Fruit fly (Drosophila melanogaster) whole organism, embryonic: ENCODE results near the gene CG5068.

Experiments
- Awh ChIP-seq: fragments of 200-800 bp; sonication (Bioruptor generic); IDR thresholded peaks from 2 replicates; pipeline ENCODE4, ENCODE4 v1.3.6; 2022; ENCODE audit warnings: missing biosample characterization, missing genetic modification characterization
- CG10543 ChIP-seq: fragments of 200-800 bp; sonication (Bioruptor generic); optimal IDR thresholded peaks from 3 replicates; lab custom pipeline; 2017; ENCODE audit warnings: missing biosample characterization, mild to moderate bottlenecking, missing genetic modification characterization, moderate library complexity
- CG10979 ChIP-seq: fragments of 200-800 bp; sonication (Bioruptor generic); optimal IDR thresholded peaks from 2 replicates; lab custom pipeline; 2018; ENCODE audit warnings: missing biosample characterization, mild to moderate bottlenecking, missing genetic modification characterization, moderate library complexity
- CG13424 ChIP-seq: fragments of 200-800 bp; sonication (Bioruptor generic); optimal IDR thresholded peaks from 2 replicates; lab custom pipeline; 2019; ENCODE audit warnings: missing biosample characterization, mild to moderate bottlenecking, missing genetic modification characterization, moderate library complexity
- CG14050 ChIP-seq: fragments of 200-800 bp; sonication (Bioruptor generic); IDR thresholded peaks from 3 replicates; pipeline ENCODE4 v1.3.6; 2022; ENCODE audit warnings: missing biosample characterization, missing genetic modification characterization
- CG17359 ChIP-seq: fragments of 200-800 bp; sonication (Bioruptor generic); optimal IDR thresholded peaks from 3 replicates; lab custom pipeline; 2018; ENCODE audit warnings: missing biosample characterization, mild to moderate bottlenecking, missing genetic modification characterization, moderate library complexity
- CG17385 ChIP-seq: fragments of 200-800 bp; sonication (Bioruptor generic); optimal IDR thresholded peaks from 3 replicates; lab custom pipeline; 2018; ENCODE audit warnings: missing biosample characterization, mild to moderate bottlenecking, missing genetic modification characterization
- CG2712 ChIP-seq: fragments of 200-800 bp; optimal IDR thresholded peaks from 3 replicates; lab custom pipeline; 2019; ENCODE audit warnings: missing biosample characterization, mild to moderate bottlenecking, missing genetic modification characterization, moderate library complexity
- CG2875 ChIP-seq: fragments of 200-800 bp; sonication (Bioruptor generic); optimal IDR thresholded peaks from 2 replicates; lab custom pipeline; 2017; ENCODE audit warnings: missing biosample characterization, mild to moderate bottlenecking, missing genetic modification characterization, missing genetic modification reagents
- CG30403 ChIP-seq: fragments of 200-800 bp; sonication (Bioruptor generic); optimal IDR thresholded peaks from 3 replicates; lab custom pipeline; 2016; ENCODE audit warnings: missing biosample characterization, missing genetic modification characterization
- CG31224 ChIP-seq: fragments of 200-800 bp; sonication (Bioruptor generic); IDR thresholded peaks from 2 replicates; pipeline ENCODE4 v1.3.6; 2022; ENCODE audit warnings: missing biosample characterization, missing genetic modification characterization
- CG31441 ChIP-seq: fragments of 200-800 bp; sonication (Bioruptor generic); IDR thresholded peaks from 2 replicates; pipeline ENCODE4 v1.3.6; 2022; ENCODE audit warnings: missing biosample characterization, missing genetic modification characterization
- CG5953 ChIP-seq: fragments of 200-800 bp; sonication (Bioruptor generic); IDR thresholded peaks from 2 replicates; pipeline ENCODE4 v1.3.6; 2022; ENCODE audit warnings: missing biosample characterization, missing genetic modification characterization
- CG7745 ChIP-seq: fragments of 200-800 bp; sonication (Bioruptor generic); optimal IDR thresholded peaks from 2 replicates; lab custom pipeline; 2018; ENCODE audit warnings: missing biosample characterization, mild to moderate bottlenecking, missing genetic modification characterization, moderate library complexity
- CG7963 ChIP-seq: fragments of 200-800 bp; sonication (Bioruptor generic); IDR thresholded peaks from 3 replicates; pipeline ENCODE4 v1.3.6; 2022; ENCODE audit warnings: missing biosample characterization, missing genetic modification characterization; ENCODE audit not compliant: partially characterized antibody
- CG8924 ChIP-seq: fragments of 200-800 bp; optimal IDR thresholded peaks from 3 replicates; lab custom pipeline; 2019; ENCODE audit warnings: missing biosample characterization, mild to moderate bottlenecking, missing genetic modification characterization, moderate library complexity
- CHES-1-like ChIP-seq: fragments of 200-800 bp; sonication (Bioruptor generic); optimal IDR thresholded peaks from 2 replicates; lab custom pipeline; 2016; ENCODE audit warnings: missing biosample characterization, missing genetic modification characterization
- E2f1 ChIP-seq: fragments of 200-800 bp; sonication (Bioruptor generic); IDR thresholded peaks from 2 replicates; pipeline ENCODE4 v1.3.6; 2022; ENCODE audit warnings: missing biosample characterization, missing genetic modification characterization
- GATAe ChIP-seq: fragments of 200-800 bp; sonication (Bioruptor generic); conservative IDR thresholded peaks from 2 replicates; pipeline ENCODE4 v1.3.6; 2022; ENCODE audit warnings: missing biosample characterization, missing genetic modification characterization
- Hey ChIP-seq: fragments of 200-800 bp; sonication (Bioruptor generic); optimal IDR thresholded peaks from 3 replicates; lab custom pipeline; 2018; ENCODE audit warnings: missing biosample characterization, mild to moderate bottlenecking, missing genetic modification characterization
- Kr ChIP-seq: fragments of 200-800 bp; sonication (Bioruptor generic); optimal IDR thresholded peaks from 2 replicates; lab custom pipeline; 2017; ENCODE audit warnings: missing biosample characterization, mild to moderate bottlenecking, missing genetic modification characterization
- NK7.1 ChIP-seq: fragments of 200-800 bp; sonication (Bioruptor generic); optimal IDR thresholded peaks from 3 replicates; lab custom pipeline; 2016; ENCODE audit warnings: missing biosample characterization, missing genetic modification characterization
- Nf-YB ChIP-seq: fragments of 200-800 bp; sonication (Bioruptor generic); optimal IDR thresholded peaks from 3 replicates; lab custom pipeline; 2019; ENCODE audit warnings: missing biosample characterization, mild to moderate bottlenecking, missing genetic modification characterization, moderate library complexity
- bsh ChIP-seq, 2 experiments: fragments of 200-800 bp; sonication (Bioruptor generic); optimal IDR thresholded peaks; 2 replicates each; lab custom pipeline; 2017 to 2018; ENCODE audit warnings: mild to moderate bottlenecking in 2 of 2, missing biosample characterization in 2 of 2, missing genetic modification characterization in 2 of 2, moderate library complexity in 1 of 2
- chinmo ChIP-seq: fragments of 200-800 bp; sonication (Bioruptor generic); IDR thresholded peaks from 4 replicates; pipeline ENCODE4 v1.3.6; 2022; ENCODE audit warnings: missing biosample characterization, missing genetic modification characterization; ENCODE audit not compliant: partially characterized antibody
- crol ChIP-seq: fragments of 200-800 bp; sonication (Bioruptor generic); IDR thresholded peaks from 2 replicates; pipeline ENCODE4 v1.3.6; 2022; ENCODE audit warnings: missing biosample characterization, missing genetic modification characterization
- dpn ChIP-seq, 2 experiments: fragments of 200-800 bp; sonication (Bioruptor generic); optimal IDR thresholded peaks; 3 replicates each; lab custom pipeline; 2016; ENCODE audit warnings: missing biosample characterization in 2 of 2, missing genetic modification characterization in 2 of 2
- esg ChIP-seq: fragments of 200-800 bp; sonication (Bioruptor generic); conservative IDR thresholded peaks from 2 replicates; pipeline ENCODE4 v1.3.6; 2022; ENCODE audit warnings: missing biosample characterization, missing genetic modification characterization
- exex ChIP-seq: fragments of 200-800 bp; sonication (Bioruptor generic); optimal IDR thresholded peaks from 4 replicates; lab custom pipeline; 2018; ENCODE audit warnings: missing biosample characterization, mild to moderate bottlenecking, missing genetic modification characterization, moderate library complexity
- fd64A ChIP-seq: fragments of 200-800 bp; sonication (Bioruptor generic); optimal IDR thresholded peaks from 3 replicates; lab custom pipeline; 2018; ENCODE audit warnings: missing biosample characterization, mild to moderate bottlenecking, missing genetic modification characterization
- jigr1 ChIP-seq: fragments of 200-800 bp; sonication (Bioruptor generic); IDR thresholded peaks from 3 replicates; pipeline ENCODE4 v1.3.6; 2022; ENCODE audit warnings: missing biosample characterization, missing genetic modification characterization
- lab ChIP-seq: fragments of 200-800 bp; sonication (Bioruptor generic); optimal IDR thresholded peaks from 3 replicates; lab custom pipeline; 2017; ENCODE audit warnings: missing biosample characterization, missing genetic modification characterization, mild to moderate bottlenecking, moderate library complexity, missing genetic modification reagents
- mirr ChIP-seq: fragments of 200-800 bp; sonication (Bioruptor generic); optimal IDR thresholded peaks from 3 replicates; lab custom pipeline; 2018; ENCODE audit warnings: missing biosample characterization, mild to moderate bottlenecking, missing genetic modification characterization
- phol ChIP-seq: fragments of 200-800 bp; sonication (Bioruptor generic); optimal IDR thresholded peaks from 3 replicates; lab custom pipeline; 2018; ENCODE audit warnings: missing biosample characterization, mild to moderate bottlenecking, missing genetic modification characterization, moderate library complexity
- prd ChIP-seq, 3 experiments: fragments of >200 bp in 2 of 3; fragments of 200-800 bp in 1 of 3; sonication (Bioruptor generic) in 1 of 3; optimal IDR thresholded peaks in 2 of 3; IDR thresholded peaks in 1 of 3; 2 replicates in 2 of 3; 3 replicates in 1 of 3; pipeline versions ENCODE4 v1.3.6 to Lab custom; 2017 to 2022; ENCODE audit warnings: missing biosample characterization in 1 of 3, missing genetic modification characterization in 1 of 3
- row ChIP-seq: fragments of 200-800 bp; sonication (Bioruptor generic); IDR thresholded peaks from 3 replicates; pipeline ENCODE4 v1.3.6; 2022; ENCODE audit warnings: missing biosample characterization, missing genetic modification characterization
- run ChIP-seq: fragments of 200-800 bp; sonication (Bioruptor generic); optimal IDR thresholded peaks from 3 replicates; lab custom pipeline; 2018; ENCODE audit warnings: missing biosample characterization, mild to moderate bottlenecking, missing genetic modification characterization
- slbo ChIP-seq: fragments of 200-800 bp; sonication (Bioruptor generic); IDR thresholded peaks from 2 replicates; pipeline ENCODE4 v1.3.6; 2022; ENCODE audit warnings: missing biosample characterization, missing genetic modification characterization
- slou ChIP-seq: fragments of 200-800 bp; sonication (Bioruptor generic); optimal IDR thresholded peaks from 3 replicates; lab custom pipeline; 2016; ENCODE audit warnings: missing biosample characterization, missing genetic modification characterization
- sr ChIP-seq: fragments of 200-800 bp; sonication (Bioruptor generic); IDR thresholded peaks from 3 replicates; pipeline ENCODE4 v1.3.6; 2022; ENCODE audit warnings: missing biosample characterization, missing genetic modification characterization
- sug ChIP-seq: fragments of 200-800 bp; optimal IDR thresholded peaks from 2 replicates; lab custom pipeline; 2019; ENCODE audit warnings: missing biosample characterization, mild to moderate bottlenecking, missing genetic modification characterization, moderate library complexity
- tap ChIP-seq: fragments of 200-800 bp; optimal IDR thresholded peaks from 3 replicates; lab custom pipeline; 2019; ENCODE audit warnings: missing biosample characterization, mild to moderate bottlenecking, missing genetic modification characterization, moderate library complexity
- tgo ChIP-seq: fragments of 200-800 bp; sonication (Bioruptor generic); IDR thresholded peaks from 3 replicates; pipeline ENCODE4 v1.3.6; 2022; ENCODE audit warnings: missing biosample characterization, missing genetic modification characterization
- vnd ChIP-seq: fragments of 200-800 bp; sonication (Bioruptor generic); IDR thresholded peaks from 3 replicates; pipeline ENCODE4 v1.3.6; 2022; ENCODE audit warnings: missing biosample characterization, missing genetic modification characterization; ENCODE audit not compliant: partially characterized antibody
- wor ChIP-seq: fragments of 200-800 bp; sonication (Bioruptor generic); IDR thresholded peaks from 2 replicates; pipeline ENCODE4 v1.3.6; 2022; ENCODE audit warnings: missing biosample characterization, missing genetic modification characterization
- zfh1 ChIP-seq: fragments of 200-800 bp; sonication (Bioruptor generic); IDR thresholded peaks from 3 replicates; pipeline ENCODE4 v1.3.6; 2022; ENCODE audit warnings: missing biosample characterization, missing genetic modification characterization

CG5068 gene

DNA sequence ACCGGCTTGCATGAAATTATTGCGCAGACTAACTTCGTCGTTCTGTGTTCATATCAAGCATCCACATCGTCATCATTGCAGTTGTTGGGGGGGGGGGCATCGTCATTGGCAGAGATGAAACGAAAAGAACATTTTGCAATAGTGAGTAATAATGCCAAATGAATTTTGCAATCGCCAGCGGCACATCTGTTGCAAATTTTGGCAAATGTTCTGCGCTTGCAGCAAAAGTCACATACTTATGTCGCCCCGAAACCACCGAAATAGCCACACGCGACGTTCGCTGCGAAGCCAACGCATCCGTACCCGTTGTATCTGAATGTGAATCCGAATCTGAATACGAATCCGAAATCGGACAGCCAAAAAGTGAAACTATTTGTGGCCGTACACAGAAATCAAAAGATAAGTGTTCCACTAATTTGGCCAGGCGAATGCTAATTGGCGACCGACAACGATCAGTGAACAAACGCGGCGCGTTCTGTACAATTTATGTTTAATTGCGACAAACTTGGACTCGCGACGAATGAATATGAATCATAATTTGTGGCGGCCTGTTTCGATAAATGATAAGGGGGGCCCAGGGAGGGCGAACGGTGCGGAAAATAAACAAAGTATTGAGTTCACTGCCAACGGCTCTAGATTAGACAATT is 38.5 kb upstream of the CG5068 start:
- no peak for TF ChIP-seq Kr
- TF ChIP-seq fd64A (GFP tag; lab: Kevin White, UChicago): no peak
- peak; percentile 48 for TF ChIP-seq sug
- TF ChIP-seq CG14050: no peak
- TF ChIP-seq esg (GFP tag; lab: Robert Waterston, UW): no peak
- peak; percentile 58 for TF ChIP-seq exex (tag; lab: Kevin White, UChicago)
- peak; percentile 80 for TF ChIP-seq mirr
- peak; percentile 34 for TF ChIP-seq lab
- peak; percentile 24; the same call in 1 of the 2 replicates for TF ChIP-seq GATAe (GFP tag; lab: Robert Waterston, UW)
- peak; percentile 75 for TF ChIP-seq Hey (tag; lab: Kevin White, UChicago)

dm6 chr3L:8949823-8950222 is 36.7 kb upstream of the CG5068 start:
- 0 out of 3 replicates have a peak, but pooled peaks have one; percentile 26 for TF ChIP-seq vnd (GFP tag; lab: Robert Waterston, UW)
- peak; percentile 86 for TF ChIP-seq crol (GFP tag; lab: Robert Waterston, UW)
- peak; percentile 16; the same call in 1 of the 3 replicates for TF ChIP-seq CG7963 (GFP tag; lab: Robert Waterston, UW)
- TF ChIP-seq Hey (tag; lab: Kevin White, UChicago): peak; percentile 24
- peak; percentile 54 for TF ChIP-seq lab
- TF ChIP-seq CG5953 (GFP tag; lab: Robert Waterston, UW): no peak
- TF ChIP-seq CG7745 (tag; lab: Kevin White, UChicago): no peak
- TF ChIP-seq NK7.1 (GFP tag; lab: Kevin White, UChicago): no peak
- TF ChIP-seq Awh (GFP tag; lab: Robert Waterston, UW): 0 out of 2 replicates have a peak, but pooled peaks have one; percentile 13
- peak; percentile 5 for TF ChIP-seq CG10543 (GFP tag; lab: Kevin White, UChicago)
- TF ChIP-seq sr (GFP tag; lab: Robert Waterston, UW): peak; percentile 79
- 0 out of 4 replicates have a peak, but pooled peaks have one; percentile 29 for TF ChIP-seq chinmo (GFP tag; lab: Robert Waterston, UW)

- TF ChIP-seq CG8924 (peak; percentile 73), CG17385 (GFP tag; lab: Kevin White, UChicago) (peak; percentile 43), bsh (GFP tag; optimal IDR thresholded peaks at IDR 0.05; lab: Kevin White, UChicago) (peak in 1 of 2 experiments; percentile 62), row (peak; percentile 51; the same call in 2 of the 3 replicates), CHES-1-like (no peak), prd (optimal IDR thresholded peaks at IDR 0.05; lab: Kevin White, UChicago) (no peak), prd (GFP tag; IDR thresholded peaks at IDR 0.05; lab: Robert Waterston, UW) (peak; percentile 37; the same call in 1 of the 3 replicates), CG13424 (peak; percentile 71), CG2712 (peak; percentile 76), jigr1 (no peak), dpn (GFP tag; optimal IDR thresholded peaks at IDR 0.05; lab: Kevin White, UChicago) (peak in 1 of 2 experiments; percentile 43), CG31224 (GFP tag; lab: Robert Waterston, UW) (no peak), tap (peak; percentile 52), slou (no peak), wor (0 out of 2 replicates have a peak, but pooled peaks have one; percentile 23), CG10979 (tag; lab: Kevin White, UChicago) (peak; percentile 71), tgo (GFP tag; lab: Robert Waterston, UW) (peak; percentile 38; the same call in 1 of the 3 replicates), Nf-YB (peak; percentile 26), CG17359 (peak; percentile 59), CG31441 (GFP tag; lab: Robert Waterston, UW) (peak; percentile 84), CG30403 (peak; percentile 26), run (tag; lab: Kevin White, UChicago) (peak; percentile 5), zfh1 (GFP tag; lab: Robert Waterston, UW) (no peak), CG2875 (GFP tag; lab: Kevin White, UChicago) (peak; percentile 6), E2f1 (GFP tag; lab: Robert Waterston, UW) (peak; percentile 58; the same call in 1 of the 2 replicates), slbo (GFP tag; lab: Robert Waterston, UW) (peak; percentile 43), phol (peak; percentile 73)
Observed at dm6 chr3L:8950955-8951354, 35.6 kb upstream of the CG5068 start.
